1 fruit fly cellular context compared by ENCODE assay signal in genomic region chr3L:9004788-9005246, dm6.
TF ChIP-seq lines count a peak whose summit lies in the region.

TSS of gene Doc3 (plus strand) at chr3L:9005196.

TF ChIP-seq in whole organism, embryonic, 481 proteins besides CTCF, POLR2A, EP300 and RAD21 (continued from another document):
- TF ChIP-seq CG5180 (GFP tag; optimal IDR thresholded peaks at IDR 0.05; lab: Kevin White, UChicago), result no peak
- no peak for TF ChIP-seq CG7556 (GFP tag; optimal IDR thresholded peaks at IDR 0.05; lab: Kevin White, UChicago)
- TF ChIP-seq crol (GFP tag; IDR thresholded peaks at IDR 0.05; lab: Robert Waterston, UW), result peak; percentile 90
- peak in 1 of 2 experiments; percentile 94 for TF ChIP-seq Hr78 (GFP tag; optimal IDR thresholded peaks at IDR 0.05; lab: Kevin White, UChicago)
- no peak for TF ChIP-seq Hsf (GFP tag; optimal IDR thresholded peaks at IDR 0.05; lab: Kevin White, UChicago)
- peak; percentile 53 for TF ChIP-seq Deaf1 (tag; optimal IDR thresholded peaks at IDR 0.05; lab: Kevin White, UChicago)
- no peak for TF ChIP-seq CG12391 (tag; optimal IDR thresholded peaks at IDR 0.05; lab: Kevin White, UChicago)
- TF ChIP-seq salm (tag; optimal IDR thresholded peaks at IDR 0.05; lab: Kevin White, UChicago), result no peak
- TF ChIP-seq sens-2 (GFP tag; IDR thresholded peaks at IDR 0.05; lab: Robert Waterston, UW), result no peak
- peak; percentile 85 for TF ChIP-seq ftz-f1 (GFP tag; optimal IDR thresholded peaks at IDR 0.05; lab: Kevin White, UChicago)
- TF ChIP-seq tna (GFP tag; IDR thresholded peaks at IDR 0.05; lab: Robert Waterston, UW; ENCODE audit: partially characterized antibody), result no peak
- no peak for TF ChIP-seq CG1602 (GFP tag; optimal IDR thresholded peaks at IDR 0.05; lab: Kevin White, UChicago)
- no peak for TF ChIP-seq chif (GFP tag; optimal IDR thresholded peaks at IDR 0.05; lab: Kevin White, UChicago)
- no peak for TF ChIP-seq CG7786 (GFP tag; optimal IDR thresholded peaks at IDR 0.05; lab: Kevin White, UChicago)
- TF ChIP-seq slbo (GFP tag; IDR thresholded peaks at IDR 0.05; lab: Robert Waterston, UW), result peak; percentile 23; the same call in 1 of the 2 replicates
- no peak for TF ChIP-seq Atf6 (GFP tag; IDR thresholded peaks at IDR 0.05; lab: Robert Waterston, UW)
- no peak for TF ChIP-seq CkIIα-i1 (GFP tag; IDR thresholded peaks at IDR 0.05; lab: Robert Waterston, UW)
- no peak for TF ChIP-seq CrebB (tag; optimal IDR thresholded peaks at IDR 0.05; lab: Kevin White, UChicago)
- TF ChIP-seq crp (GFP tag; optimal IDR thresholded peaks at IDR 0.05; lab: Kevin White, UChicago), result no peak
- no peak for TF ChIP-seq Antp (GFP tag; optimal IDR thresholded peaks at IDR 0.05; lab: Kevin White, UChicago)
- no peak for TF ChIP-seq CG14050 (GFP tag; IDR thresholded peaks at IDR 0.05; lab: Robert Waterston, UW)
- TF ChIP-seq ci (GFP tag; IDR thresholded peaks at IDR 0.05; lab: Robert Waterston, UW), result peak; percentile 39; the same call in 1 of the 3 replicates
- peak; percentile 92 for TF ChIP-seq CG15479 (GFP tag; optimal IDR thresholded peaks at IDR 0.05; lab: Kevin White, UChicago)
- TF ChIP-seq CG6813 (GFP tag; optimal IDR thresholded peaks at IDR 0.05; lab: Kevin White, UChicago), result no peak
- TF ChIP-seq HLHmδ (GFP tag; optimal IDR thresholded peaks at IDR 0.05; lab: Kevin White, UChicago), result peak; percentile 38
- no peak for TF ChIP-seq pb (GFP tag; optimal IDR thresholded peaks at IDR 0.05; lab: Kevin White, UChicago)
- peak; percentile 27 for TF ChIP-seq pfk (GFP tag; optimal IDR thresholded peaks at IDR 0.05; lab: Kevin White, UChicago)
- no peak for TF ChIP-seq wdn (GFP tag; IDR thresholded peaks at IDR 0.05; lab: Robert Waterston, UW)
- TF ChIP-seq Mad (GFP tag; optimal IDR thresholded peaks at IDR 0.05; lab: Kevin White, UChicago), result no peak
- no peak for TF ChIP-seq CG12071 (GFP tag; optimal IDR thresholded peaks at IDR 0.05; lab: Kevin White, UChicago)
- no peak for TF ChIP-seq sna (GFP tag; IDR thresholded peaks at IDR 0.05; lab: Robert Waterston, UW; ENCODE audit: partially characterized antibody)
- TF ChIP-seq NC2α (GFP tag; optimal IDR thresholded peaks at IDR 0.05; lab: Kevin White, UChicago), result no peak
- TF ChIP-seq cg (GFP tag; optimal IDR thresholded peaks at IDR 0.05; lab: Kevin White, UChicago), result peak; percentile 60
- TF ChIP-seq HHEX (GFP tag; optimal IDR thresholded peaks at IDR 0.05; lab: Kevin White, UChicago), result no peak
- TF ChIP-seq z (GFP tag; IDR thresholded peaks at IDR 0.05; lab: Robert Waterston, UW), result peak; percentile 64; the same call in 1 of the 3 replicates
- no peak for TF ChIP-seq ttk (GFP tag; IDR thresholded peaks at IDR 0.05; lab: Robert Waterston, UW)
- peak; percentile 67 for TF ChIP-seq Med (GFP tag; lab: Kevin White, UChicago)
- no peak for TF ChIP-seq CG1529 (GFP tag; optimal IDR thresholded peaks at IDR 0.05; lab: Kevin White, UChicago)
- no peak for TF ChIP-seq CG12104 (GFP tag; optimal IDR thresholded peaks at IDR 0.05; lab: Kevin White, UChicago)
- TF ChIP-seq HLH4C (GFP tag; IDR thresholded peaks at IDR 0.05; lab: Robert Waterston, UW; ENCODE audit: partially characterized antibody), result 0 out of 3 replicates have a peak, but pooled peaks have one; percentile 41
- peak; percentile 65; the same call in 1 of the 3 replicates for TF ChIP-seq sr (GFP tag; IDR thresholded peaks at IDR 0.05; lab: Robert Waterston, UW)
- no peak for TF ChIP-seq hb (GFP tag; IDR thresholded peaks at IDR 0.05; lab: Robert Waterston, UW; ENCODE audit: partially characterized antibody)
- TF ChIP-seq CG12769 (tag; optimal IDR thresholded peaks at IDR 0.05; lab: Kevin White, UChicago), result peak; percentile 79
- no peak for TF ChIP-seq scrt (GFP tag; optimal IDR thresholded peaks at IDR 0.05; lab: Kevin White, UChicago)
- no peak for TF ChIP-seq da (GFP tag; optimal IDR thresholded peaks at IDR 0.05; lab: Kevin White, UChicago)
- peak; percentile 28 for TF ChIP-seq kah (GFP tag; optimal IDR thresholded peaks at IDR 0.05; lab: Kevin White, UChicago)
- TF ChIP-seq unc-4 (GFP tag; IDR thresholded peaks at IDR 0.05; lab: Robert Waterston, UW; ENCODE audit: partially characterized antibody), result no peak
- TF ChIP-seq CoRest (tag; optimal IDR thresholded peaks at IDR 0.05; lab: Kevin White, UChicago), result peak; percentile 44
- no peak for TF ChIP-seq stc (GFP tag; IDR thresholded peaks at IDR 0.05; lab: Robert Waterston, UW)
- TF ChIP-seq CG34224 (GFP tag; IDR thresholded peaks at IDR 0.05; lab: Robert Waterston, UW; ENCODE audit: partially characterized antibody), result 0 out of 3 replicates have a peak, but pooled peaks have one; percentile 17
- no peak for TF ChIP-seq Sry-β (GFP tag; optimal IDR thresholded peaks at IDR 0.05; lab: Kevin White, UChicago)
- TF ChIP-seq CG33557 (GFP tag; optimal IDR thresholded peaks at IDR 0.05; lab: Kevin White, UChicago), result no peak
- TF ChIP-seq oc (tag; optimal IDR thresholded peaks at IDR 0.05; lab: Kevin White, UChicago), result peak; percentile 59
- no peak for TF ChIP-seq CG11398 (GFP tag; optimal IDR thresholded peaks at IDR 0.05; lab: Kevin White, UChicago)
- no peak for TF ChIP-seq onecut (GFP tag; IDR thresholded peaks at IDR 0.05; lab: Robert Waterston, UW)
- no peak for TF ChIP-seq CG6689 (GFP tag; IDR thresholded peaks at IDR 0.05; lab: Robert Waterston, UW)
- peak; percentile 38; the same call in 1 of the 2 replicates for TF ChIP-seq CG32767 (GFP tag; IDR thresholded peaks at IDR 0.05; lab: Robert Waterston, UW)
- no peak for TF ChIP-seq CG10565 (GFP tag; optimal IDR thresholded peaks at IDR 0.05; lab: Kevin White, UChicago)
- TF ChIP-seq gt (GFP tag; IDR thresholded peaks at IDR 0.05; lab: Robert Waterston, UW), result no peak
- TF ChIP-seq so (GFP tag; IDR thresholded peaks at IDR 0.05; lab: Robert Waterston, UW), result 0 out of 3 replicates have a peak, but pooled peaks have one; percentile 24
- TF ChIP-seq CG9437 (GFP tag; optimal IDR thresholded peaks at IDR 0.05; lab: Kevin White, UChicago), result peak; percentile 27
- TF ChIP-seq bbx (GFP tag; IDR thresholded peaks at IDR 0.05; lab: Robert Waterston, UW; ENCODE audit: partially characterized antibody), result 0 out of 2 replicates have a peak, but pooled peaks have one; percentile 36
- TF ChIP-seq eve (GFP tag; optimal IDR thresholded peaks at IDR 0.05; lab: Kevin White, UChicago), result no peak
- no peak for TF ChIP-seq gsb (GFP tag; IDR thresholded peaks at IDR 0.05; lab: Robert Waterston, UW)
- TF ChIP-seq twi (tag; optimal IDR thresholded peaks at IDR 0.05; lab: Kevin White, UChicago), result peak; percentile 66
- no peak for TF ChIP-seq CG32772 (GFP tag; IDR thresholded peaks at IDR 0.05; lab: Robert Waterston, UW)
- TF ChIP-seq abd-A (tag; optimal IDR thresholded peaks at IDR 0.05; lab: Kevin White, UChicago), result peak; percentile 28
- TF ChIP-seq nau (GFP tag; optimal IDR thresholded peaks at IDR 0.05; lab: Kevin White, UChicago), result no peak
- peak; percentile 32; the same call in 1 of the 2 replicates for TF ChIP-seq Bgb (GFP tag; IDR thresholded peaks at IDR 0.05; lab: Robert Waterston, UW; ENCODE audit: partially characterized antibody)
- no peak for TF ChIP-seq HLH54F (GFP tag; optimal IDR thresholded peaks at IDR 0.05; lab: Kevin White, UChicago)
- TF ChIP-seq rib (GFP tag; IDR thresholded peaks at IDR 0.05; lab: Robert Waterston, UW), result 0 out of 2 replicates have a peak, but pooled peaks have one; percentile 36
- no peak for TF ChIP-seq CG2889 (GFP tag; IDR thresholded peaks at IDR 0.05; lab: Robert Waterston, UW)
- TF ChIP-seq amos (GFP tag; IDR thresholded peaks at IDR 0.05; lab: Robert Waterston, UW; ENCODE audit: partially characterized antibody), result 0 out of 2 replicates have a peak, but pooled peaks have one; percentile 7
- no peak for TF ChIP-seq CG3407 (GFP tag; optimal IDR thresholded peaks at IDR 0.05; lab: Kevin White, UChicago)
- no peak for TF ChIP-seq CG17612 (GFP tag; IDR thresholded peaks at IDR 0.05; lab: Robert Waterston, UW)
- no peak for TF ChIP-seq stwl (tag; optimal IDR thresholded peaks at IDR 0.05; lab: Kevin White, UChicago)
- no peak for TF ChIP-seq YL-1 (GFP tag; optimal IDR thresholded peaks at IDR 0.05; lab: Kevin White, UChicago)
- TF ChIP-seq Neu2 (GFP tag; optimal IDR thresholded peaks at IDR 0.05; lab: Kevin White, UChicago; ENCODE audit: borderline replicate concordance), result no peak
- no peak for TF ChIP-seq cas (GFP tag; IDR thresholded peaks at IDR 0.05; lab: Robert Waterston, UW)
- TF ChIP-seq CG13894 (tag; optimal IDR thresholded peaks at IDR 0.05; lab: Kevin White, UChicago), result no peak
- TF ChIP-seq lov (optimal IDR thresholded peaks at IDR 0.05; lab: Kevin White, UChicago), result no peak
- 0 out of 3 replicates have a peak, but pooled peaks have one; percentile 28 for TF ChIP-seq lov (GFP tag; IDR thresholded peaks at IDR 0.05; lab: Robert Waterston, UW)
- TF ChIP-seq Trl (optimal IDR thresholded peaks at IDR 0.05; lab: Kevin White, UChicago), result peak; percentile 49 to 60
- TF ChIP-seq Trl (GFP tag; optimal IDR thresholded peaks at IDR 0.05; lab: Kevin White, UChicago), result no peak
- 0 out of 4 replicates have a peak, but pooled peaks have one; percentile 44 for TF ChIP-seq Dll (GFP tag; IDR thresholded peaks at IDR 0.05; lab: Robert Waterston, UW; ENCODE audit: partially characterized antibody)
- no peak for TF ChIP-seq CG12744 (GFP tag; optimal IDR thresholded peaks at IDR 0.05; lab: Kevin White, UChicago)
- TF ChIP-seq sob (GFP tag; IDR thresholded peaks at IDR 0.05; lab: Robert Waterston, UW), result no peak
- TF ChIP-seq fd3F (GFP tag; optimal IDR thresholded peaks at IDR 0.05; lab: Kevin White, UChicago), result no peak
